Worm (Caenorhabditis elegans) whole organism, late embryonic: ENCODE data around the gene scl-11.

Experiments used
- C38D4.7 ChIP-seq: fragments of 200-800 bp; sonication (Bioruptor generic); optimal IDR thresholded peaks from 2 replicates; lab custom pipeline; 2018; ENCODE audit warnings: mild to moderate bottlenecking, missing genetic modification characterization, moderate library complexity, missing compliant biosample characterization
- K09A11.1 ChIP-seq: sonication (generic microtip); optimal IDR thresholded peaks from 2 replicates; lab custom pipeline; 2017; ENCODE audit warnings: antibody characterized with exemption, mild to moderate bottlenecking, missing genetic modification characterization, missing compliant biosample characterization; ENCODE audit not compliant: insufficient read depth
- T23F11.4 ChIP-seq: fragments of 200-800 bp; sonication (Bioruptor generic); optimal IDR thresholded peaks from 2 replicates; lab custom pipeline; 2018; ENCODE audit warnings: mild to moderate bottlenecking, missing genetic modification characterization, missing compliant biosample characterization
- ahr-1 ChIP-seq: sonication (generic microtip); optimal IDR thresholded peaks from 2 replicates; lab custom pipeline; 2016; ENCODE audit warnings: missing genetic modification characterization, missing compliant biosample characterization
- ama-1 ChIP-seq: fragments of 150-350 bp; optimal IDR thresholded peaks from 2 replicates; lab custom pipeline; 2014
- ceh-18 ChIP-seq: sonication (generic microtip); optimal IDR thresholded peaks from 2 replicates; lab custom pipeline; 2016; ENCODE audit warnings: missing genetic modification characterization, missing compliant biosample characterization
- ceh-24 ChIP-seq: sonication (generic microtip); optimal IDR thresholded peaks from 2 replicates; lab custom pipeline; 2016; ENCODE audit warnings: mild to moderate bottlenecking, missing genetic modification characterization, missing compliant biosample characterization
- ceh-31 ChIP-seq: sonication (generic microtip); optimal IDR thresholded peaks from 2 replicates; lab custom pipeline; 2016; ENCODE audit warnings: missing genetic modification characterization, missing compliant biosample characterization
- ceh-34 ChIP-seq: sonication (generic microtip); optimal IDR thresholded peaks from 2 replicates; lab custom pipeline; 2016; ENCODE audit warnings: mild to moderate bottlenecking, missing genetic modification characterization, missing compliant biosample characterization
- ceh-45 ChIP-seq: fragments of 200-800 bp; sonication (Bioruptor generic); IDR thresholded peaks from 2 replicates; pipeline ENCODE4 v1.3.6; 2022; ENCODE audit warnings: missing genetic modification reagents, missing genetic modification characterization, missing compliant biosample characterization
- ceh-48 ChIP-seq: sonication (generic microtip); optimal IDR thresholded peaks from 2 replicates; lab custom pipeline; 2016; ENCODE audit warnings: missing genetic modification characterization, inconsistent platforms, missing compliant biosample characterization
- ceh-6 ChIP-seq: fragments of 200-800 bp; sonication (Bioruptor generic); optimal IDR thresholded peaks from 2 replicates; lab custom pipeline; 2018; ENCODE audit warnings: mild to moderate bottlenecking, missing genetic modification characterization, missing compliant biosample characterization
- che-1 ChIP-seq: sonication (generic microtip); optimal IDR thresholded peaks from 2 replicates; lab custom pipeline; 2016; ENCODE audit warnings: mild to moderate bottlenecking, missing genetic modification characterization, missing compliant biosample characterization
- dmd-4 ChIP-seq: sonication (generic microtip); optimal IDR thresholded peaks from 2 replicates; lab custom pipeline; 2016; ENCODE audit warnings: borderline replicate concordance, missing genetic modification characterization, missing compliant biosample characterization
- dve-1 ChIP-seq: sonication (generic microtip); optimal IDR thresholded peaks from 2 replicates; lab custom pipeline; 2017; ENCODE audit warnings: antibody characterized with exemption, mild to moderate bottlenecking, missing genetic modification characterization, missing compliant biosample characterization
- ets-4 ChIP-seq: sonication (generic microtip); optimal IDR thresholded peaks from 2 replicates; lab custom pipeline; 2016; ENCODE audit warnings: missing genetic modification characterization, missing compliant biosample characterization
- fax-1 ChIP-seq: sonication (generic microtip); optimal IDR thresholded peaks from 2 replicates; lab custom pipeline; 2016; ENCODE audit warnings: missing genotype, missing genetic modification characterization, missing compliant biosample characterization
- hlh-13 ChIP-seq: fragments of 200-800 bp; sonication (Bioruptor generic); optimal IDR thresholded peaks from 2 replicates; lab custom pipeline; 2018; ENCODE audit warnings: mild to moderate bottlenecking, missing genetic modification characterization, missing compliant biosample characterization
- hlh-15 ChIP-seq: sonication (generic microtip); optimal IDR thresholded peaks from 2 replicates; lab custom pipeline; 2016; ENCODE audit warnings: missing genetic modification characterization, missing compliant biosample characterization
- hlh-6 ChIP-seq: sonication (generic microtip); optimal IDR thresholded peaks from 2 replicates; lab custom pipeline; 2016; ENCODE audit warnings: missing genotype, missing genetic modification characterization, missing compliant biosample characterization
- lim-6 ChIP-seq: sonication (generic microtip); optimal IDR thresholded peaks from 2 replicates; lab custom pipeline; 2016; ENCODE audit warnings: missing genetic modification characterization, missing compliant biosample characterization
- lin-11 ChIP-seq: fragments of 200-800 bp; sonication (Bioruptor generic); optimal IDR thresholded peaks from 2 replicates; lab custom pipeline; 2018; ENCODE audit warnings: mild to moderate bottlenecking, missing genetic modification characterization, missing compliant biosample characterization
- madf-2 ChIP-seq: sonication (generic microtip); optimal IDR thresholded peaks from 2 replicates; lab custom pipeline; 2017; ENCODE audit warnings: missing genetic modification characterization, missing compliant biosample characterization
- nfya-1 ChIP-seq: sonication (generic microtip); optimal IDR thresholded peaks from 2 replicates; lab custom pipeline; 2017; ENCODE audit warnings: missing genetic modification characterization, mild to moderate bottlenecking, missing compliant biosample characterization, antibody characterized with exemption, moderate library complexity
- nhr-232 ChIP-seq: sonication (generic microtip); optimal IDR thresholded peaks from 2 replicates; lab custom pipeline; 2016; ENCODE audit warnings: missing genetic modification characterization, missing compliant biosample characterization
- odd-2 ChIP-seq: sonication (generic microtip); optimal IDR thresholded peaks from 2 replicates; lab custom pipeline; 2017; ENCODE audit warnings: antibody characterized with exemption, mild to moderate bottlenecking, missing genetic modification characterization, missing compliant biosample characterization
- pha-2 ChIP-seq: sonication (generic microtip); optimal IDR thresholded peaks from 2 replicates; lab custom pipeline; 2017; ENCODE audit warnings: mild to moderate bottlenecking, missing genetic modification characterization, missing compliant biosample characterization
- pha-4 ChIP-seq: fragments of 150-350 bp; optimal IDR thresholded peaks from 2 replicates; lab custom pipeline; 2018; ENCODE audit warnings: missing biosample characterization, missing genetic modification reagents, missing genetic modification characterization
- pqm-1 ChIP-seq: sonication (generic microtip); optimal IDR thresholded peaks from 2 replicates; lab custom pipeline; 2016; ENCODE audit warnings: missing genetic modification characterization, missing compliant biosample characterization
- sdc-2 ChIP-seq: sonication (generic microtip); optimal IDR thresholded peaks from 2 replicates; lab custom pipeline; 2016; ENCODE audit warnings: missing genotype, missing genetic modification characterization, missing compliant biosample characterization
- sox-2 ChIP-seq: fragments of 200-800 bp; sonication (Bioruptor generic); IDR thresholded peaks from 2 replicates; pipeline ENCODE4 v1.3.6; 2022; ENCODE audit warnings: missing genetic modification reagents, missing genetic modification characterization, missing compliant biosample characterization
- tbx-2 ChIP-seq: sonication (generic microtip); optimal IDR thresholded peaks from 2 replicates; lab custom pipeline; 2016; ENCODE audit warnings: missing genetic modification characterization, missing compliant biosample characterization
- unc-42 ChIP-seq: sonication (generic microtip); optimal IDR thresholded peaks from 2 replicates; lab custom pipeline; 2016; ENCODE audit warnings: missing genotype, missing genetic modification characterization, missing compliant biosample characterization
- unc-55 ChIP-seq: sonication (generic microtip); optimal IDR thresholded peaks from 2 replicates; lab custom pipeline; 2017; ENCODE audit warnings: missing biosample characterization, missing genetic modification reagents, missing genetic modification characterization
- zip-5 ChIP-seq: sonication (generic microtip); optimal IDR thresholded peaks from 2 replicates; lab custom pipeline; 2016; ENCODE audit warnings: missing genetic modification characterization, missing compliant biosample characterization
- ztf-16 ChIP-seq: sonication (generic microtip); optimal IDR thresholded peaks from 2 replicates; lab custom pipeline; 2017; ENCODE audit warnings: missing genetic modification characterization, missing compliant biosample characterization

Gene scl-11

DNA sequence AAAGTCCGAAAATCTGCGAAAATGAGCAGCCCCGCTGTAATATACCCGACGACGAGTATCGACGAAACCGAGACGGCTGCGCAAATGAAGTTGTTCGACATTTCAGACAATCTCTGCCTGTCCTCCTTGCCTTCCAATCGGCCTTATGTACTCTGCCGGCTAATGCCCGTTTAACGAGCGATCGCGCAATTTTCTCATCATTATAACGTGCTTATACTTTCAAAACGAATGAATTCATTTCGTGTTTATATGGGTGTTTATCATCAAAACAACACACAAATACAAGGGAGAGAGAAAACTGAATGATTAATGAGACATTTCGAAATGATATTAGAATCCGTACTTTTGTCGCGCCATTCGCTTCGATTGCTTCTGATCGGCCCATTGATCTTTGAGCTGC is 39.8 kb downstream of the scl-11 start, which contains the start of gene col-132:
col-132 (minus strand) TSS at position 101 of the 400 bp plus-strand sequence.
- TF ChIP-seq unc-55 (GFP tag; lab: Kevin White, UChicago) (no peak), dmd-4 (tag; lab: Kevin White, UChicago) (no peak), madf-2 (tag; lab: Kevin White, UChicago) (no peak), sox-2 (no peak), K09A11.1 (tag; lab: Kevin White, UChicago) (no peak), zip-5 (tag; lab: Kevin White, UChicago) (no peak), T23F11.4 (GFP tag; lab: Kevin White, UChicago) (no peak), ceh-6 (GFP tag; lab: Kevin White, UChicago) (no peak), ceh-24 (tag; lab: Kevin White, UChicago) (no peak), nhr-232 (no peak), odd-2 (tag; lab: Kevin White, UChicago) (no peak), lim-6 (tag; lab: Kevin White, UChicago) (no peak), ceh-45 (GFP tag; lab: Robert Waterston, UW) (no peak), hlh-13 (GFP tag; lab: Kevin White, UChicago) (no peak), ceh-18 (tag; lab: Kevin White, UChicago) (no peak), ama-1 (lab: Kevin White, UChicago) (no peak), hlh-6 (tag; lab: Kevin White, UChicago) (no peak)
- TF ChIP-seq, all 69 proteins: peak for 0

DNA sequence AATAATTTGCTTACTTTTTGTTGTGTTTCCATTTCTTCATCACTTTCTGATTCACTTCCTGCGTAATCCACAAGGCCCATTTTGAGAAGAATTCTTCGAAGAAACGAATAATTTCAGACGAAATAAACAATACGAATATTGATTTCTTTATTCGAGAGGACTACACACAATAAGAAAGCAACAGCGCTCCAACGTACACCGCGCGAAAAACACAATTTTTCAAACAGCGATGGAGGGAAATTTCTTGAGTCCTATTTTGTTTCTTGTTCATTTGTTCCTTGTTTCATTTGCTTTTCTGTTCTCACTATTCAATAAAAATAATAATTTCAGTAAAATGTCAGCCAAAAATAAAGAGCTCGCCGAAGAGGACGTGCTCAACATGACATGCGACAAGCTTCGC is 42.5 kb downstream of the scl-11 start, which contains the start of the genes prcc-1 and C39E9.12:
prcc-1 (minus strand) TSS at position 119 of the 400 bp plus-strand sequence.
C39E9.12 (plus strand) TSS at position 331 of the 400 bp plus-strand sequence.
- peak; percentile 61 for TF ChIP-seq nfya-1 (tag; lab: Kevin White, UChicago)
- peak; percentile 1 for TF ChIP-seq ceh-18 (tag; lab: Kevin White, UChicago)
- peak; percentile 65 for TF ChIP-seq ceh-48 (tag; lab: Kevin White, UChicago)
- no peak for TF ChIP-seq madf-2 (tag; lab: Kevin White, UChicago)
- peak; percentile 43 for TF ChIP-seq unc-42 (tag; lab: Kevin White, UChicago)
- TF ChIP-seq ceh-31 (tag; lab: Kevin White, UChicago) = peak; percentile 33
- TF ChIP-seq pha-2 (tag; lab: Kevin White, UChicago) = no peak
- TF ChIP-seq T23F11.4 (GFP tag; lab: Kevin White, UChicago) = no peak
- no peak for TF ChIP-seq zip-5 (tag; lab: Kevin White, UChicago)
- no peak for TF ChIP-seq nhr-232
- TF ChIP-seq ztf-16 (tag; lab: Kevin White, UChicago) = no peak
- no peak for TF ChIP-seq pqm-1 (tag; lab: Kevin White, UChicago)
- TF ChIP-seq tbx-2 (tag; lab: Kevin White, UChicago) = no peak
- no peak for TF ChIP-seq dve-1
- no peak for TF ChIP-seq sox-2
- peak; percentile 22 for TF ChIP-seq fax-1 (tag; lab: Kevin White, UChicago)
- TF ChIP-seq, all 69 proteins: peak for 6

DNA sequence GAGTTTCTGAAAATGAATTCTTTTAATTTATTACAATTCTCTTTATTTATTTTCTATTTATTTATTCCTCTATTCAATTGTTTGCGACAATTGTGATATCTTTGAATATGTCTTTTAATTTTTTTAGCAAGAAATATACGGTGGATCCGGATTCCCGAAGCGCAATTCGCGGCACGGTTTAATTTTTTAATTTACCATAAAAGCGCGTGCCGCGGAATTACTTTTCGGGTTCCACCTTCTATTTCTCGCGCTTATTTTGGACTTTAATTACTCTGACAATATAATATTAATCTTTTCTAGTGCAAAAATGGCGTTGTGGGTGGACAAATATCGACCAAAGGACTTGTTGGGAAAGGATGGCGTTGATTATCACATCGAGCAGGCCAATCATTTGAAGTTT is 44.3 kb downstream of the scl-11 start, which contains the start of gene rfc-3:
rfc-3 (plus strand) TSS at position 301 of the 400 bp plus-strand sequence.
- no peak for TF ChIP-seq ceh-45 (GFP tag; lab: Robert Waterston, UW)
- TF ChIP-seq pha-4 (tag; lab: Kevin White, UChicago) = no peak
- TF ChIP-seq lin-11 = no peak
- TF ChIP-seq pqm-1 (tag; lab: Kevin White, UChicago) = no peak
- TF ChIP-seq dve-1 = no peak
- TF ChIP-seq ceh-34 (tag; lab: Kevin White, UChicago) = no peak
- no peak for TF ChIP-seq C38D4.7
- no peak for TF ChIP-seq che-1 (tag; lab: Kevin White, UChicago)
- TF ChIP-seq hlh-15 = no peak
- TF ChIP-seq, all 69 proteins: peak for 0

DNA sequence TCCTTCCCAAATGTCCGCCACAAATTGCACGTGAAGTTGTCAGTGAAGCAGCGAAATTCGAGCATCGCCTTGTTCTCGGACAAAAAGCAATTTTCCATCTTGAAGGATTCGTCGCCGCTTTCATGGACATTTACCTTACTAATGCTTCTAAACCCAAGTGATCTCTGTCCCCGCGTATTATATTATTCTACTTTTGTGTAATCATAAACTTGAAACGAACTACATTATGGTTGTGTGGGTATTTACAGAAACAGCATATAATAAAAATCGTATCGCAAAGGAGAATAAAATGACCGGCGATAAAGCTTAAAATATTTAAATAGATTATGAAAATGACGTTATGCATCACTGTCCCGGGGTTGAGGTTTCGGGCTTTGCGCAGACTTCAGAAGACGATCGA is 45.6 kb downstream of the scl-11 start:
- no peak for TF ChIP-seq sdc-2 (tag; lab: Kevin White, UChicago)
- no peak for TF ChIP-seq ets-4 (tag; lab: Kevin White, UChicago)
- no peak for TF ChIP-seq C38D4.7
- no peak for TF ChIP-seq ztf-16 (tag; lab: Kevin White, UChicago)
- TF ChIP-seq ahr-1 (tag; lab: Kevin White, UChicago) = no peak
